Fruit fly (Drosophila melanogaster) whole organism, prepupa: ENCODE measurements around the gene trbl.

Source experiments
- Blimp-1 ChIP-seq: fragments of 200-800 bp; sonication (Bioruptor generic); optimal IDR thresholded peaks from 3 replicates; lab custom pipeline; 2017; ENCODE audit warnings: missing biosample characterization, missing genetic modification characterization, mild to moderate bottlenecking, moderate library complexity, missing genetic modification reagents
- CG10631 ChIP-seq: fragments of 200-800 bp; sonication (Bioruptor generic); optimal IDR thresholded peaks from 2 replicates; lab custom pipeline; 2016; ENCODE audit warnings: missing biosample characterization, missing genetic modification characterization
- CG10669 ChIP-seq: fragments of 200-800 bp; sonication (Bioruptor generic); optimal IDR thresholded peaks from 3 replicates; lab custom pipeline; 2018; ENCODE audit warnings: missing biosample characterization, mild to moderate bottlenecking, missing genetic modification characterization, moderate library complexity
- CG11294 ChIP-seq: fragments of 200-800 bp; sonication (Bioruptor generic); IDR thresholded peaks from 2 replicates; pipeline ENCODE4 v1.3.6; 2022; ENCODE audit warnings: missing biosample characterization, missing genetic modification characterization
- CG11902 ChIP-seq: fragments of 200-800 bp; sonication (Bioruptor generic); optimal IDR thresholded peaks from 3 replicates; lab custom pipeline; 2016; ENCODE audit warnings: missing biosample characterization, missing genetic modification characterization
- CG15336 ChIP-seq: fragments of 200-800 bp; sonication (Bioruptor generic); IDR thresholded peaks from 2 replicates; pipeline ENCODE4 v1.3.6; 2022; ENCODE audit warnings: missing biosample characterization, missing genetic modification characterization
- CG16779 ChIP-seq: fragments of 200-800 bp; sonication (Bioruptor generic); optimal IDR thresholded peaks from 3 replicates; lab custom pipeline; 2017; ENCODE audit warnings: missing biosample characterization, mild to moderate bottlenecking, missing genetic modification characterization
- CG3032 ChIP-seq: fragments of 200-800 bp; optimal IDR thresholded peaks from 2 replicates; lab custom pipeline; 2019; ENCODE audit warnings: missing biosample characterization, mild to moderate bottlenecking, missing genetic modification characterization, moderate library complexity
- CG31627 ChIP-seq: fragments of 200-800 bp; sonication (Bioruptor generic); optimal IDR thresholded peaks from 3 replicates; lab custom pipeline; 2016; ENCODE audit warnings: missing biosample characterization, missing genetic modification characterization
- CG32006 ChIP-seq: fragments of 200-800 bp; sonication (Bioruptor generic); optimal IDR thresholded peaks from 3 replicates; lab custom pipeline; 2017; ENCODE audit warnings: missing biosample characterization, mild to moderate bottlenecking, missing genetic modification characterization
- CG4318 ChIP-seq: fragments of 200-800 bp; sonication (Bioruptor generic); optimal IDR thresholded peaks from 3 replicates; lab custom pipeline; 2017; ENCODE audit warnings: missing biosample characterization, mild to moderate bottlenecking, missing genetic modification characterization
- CG6276 ChIP-seq: fragments of 200-800 bp; sonication (Bioruptor generic); optimal IDR thresholded peaks from 2 replicates; lab custom pipeline; 2017; ENCODE audit warnings: missing biosample characterization, mild to moderate bottlenecking, missing genetic modification characterization
- CG6792 ChIP-seq: fragments of 200-800 bp; sonication (Bioruptor generic); optimal IDR thresholded peaks from 3 replicates; lab custom pipeline; 2016; ENCODE audit warnings: missing biosample characterization, missing genetic modification characterization
- CG6808 ChIP-seq: fragments of 200-800 bp; sonication (Bioruptor generic); optimal IDR thresholded peaks from 3 replicates; lab custom pipeline; 2017; ENCODE audit warnings: missing biosample characterization, missing genetic modification characterization, mild to moderate bottlenecking, moderate library complexity, missing genetic modification reagents
- CG6854 ChIP-seq: fragments of 200-800 bp; sonication (Bioruptor generic); optimal IDR thresholded peaks from 2 replicates; lab custom pipeline; 2017; ENCODE audit warnings: missing biosample characterization, mild to moderate bottlenecking, missing genetic modification characterization
- CG7368 ChIP-seq: fragments of 200-800 bp; sonication (Bioruptor generic); optimal IDR thresholded peaks from 3 replicates; lab custom pipeline; 2016; ENCODE audit warnings: missing biosample characterization, missing genetic modification characterization
- CG8119 ChIP-seq: fragments of 200-800 bp; sonication (Bioruptor generic); IDR thresholded peaks from 3 replicates; pipeline ENCODE4 v1.3.6; 2022; ENCODE audit warnings: missing biosample characterization, missing genetic modification characterization
- CG9139 ChIP-seq: fragments of 200-800 bp; sonication (Bioruptor generic); optimal IDR thresholded peaks from 3 replicates; lab custom pipeline; 2017; ENCODE audit warnings: missing biosample characterization, mild to moderate bottlenecking, missing genetic modification characterization
- Eip75B ChIP-seq: fragments of 200-800 bp; sonication (Bioruptor generic); optimal IDR thresholded peaks from 3 replicates; lab custom pipeline; 2016; ENCODE audit warnings: missing biosample characterization, missing genetic modification characterization
- Eip78C ChIP-seq: fragments of 200-800 bp; sonication (Bioruptor generic); peaks from one replicate; lab custom pipeline; 2016; ENCODE audit warnings: missing biosample characterization, missing genetic modification characterization
- Ets96B ChIP-seq: fragments of 200-800 bp; optimal IDR thresholded peaks from 2 replicates; lab custom pipeline; 2019; ENCODE audit warnings: missing biosample characterization, mild to moderate bottlenecking, missing genetic modification characterization, moderate library complexity
- Gug ChIP-seq: fragments of 200-800 bp; sonication (Bioruptor generic); IDR thresholded peaks from 2 replicates; pipeline ENCODE4 v1.3.6; 2022; ENCODE audit warnings: missing biosample characterization, missing genetic modification characterization
- Hr38 ChIP-seq: sonication (Bioruptor generic); optimal IDR thresholded peaks from 2 replicates; lab custom pipeline; 2016; ENCODE audit warnings: missing biosample characterization, missing genetic modification characterization
- Lpt ChIP-seq: fragments of 200-800 bp; sonication (Bioruptor generic); optimal IDR thresholded peaks from 3 replicates; lab custom pipeline; 2016; ENCODE audit warnings: missing biosample characterization, missing genetic modification characterization
- Met ChIP-seq: fragments of 200-800 bp; sonication (Bioruptor generic); optimal IDR thresholded peaks from 3 replicates; lab custom pipeline; 2016; ENCODE audit warnings: missing biosample characterization, missing genetic modification characterization
- OdsH ChIP-seq: fragments of 200-800 bp; sonication (Bioruptor generic); optimal IDR thresholded peaks from 3 replicates; lab custom pipeline; 2016; ENCODE audit warnings: missing biosample characterization, missing genetic modification characterization
- Sox14 ChIP-seq: fragments of 200-800 bp; sonication (Bioruptor generic); optimal IDR thresholded peaks from 3 replicates; lab custom pipeline; 2016; ENCODE audit warnings: missing biosample characterization, missing genetic modification characterization
- achi ChIP-seq: fragments of 200-800 bp; sonication (Bioruptor generic); optimal IDR thresholded peaks from 3 replicates; lab custom pipeline; 2016; ENCODE audit warnings: missing biosample characterization, missing genetic modification characterization
- cyc ChIP-seq: fragments of 200-800 bp; sonication (Bioruptor generic); optimal IDR thresholded peaks from 3 replicates; lab custom pipeline; 2016; ENCODE audit warnings: missing biosample characterization, missing genetic modification characterization
- dac ChIP-seq: fragments of 200-800 bp; sonication (Bioruptor generic); optimal IDR thresholded peaks from 2 replicates; lab custom pipeline; 2017; ENCODE audit warnings: missing biosample characterization, mild to moderate bottlenecking, missing genetic modification characterization
- eg ChIP-seq: fragments of 200-800 bp; sonication (Bioruptor generic); IDR thresholded peaks from 3 replicates; pipeline ENCODE4 v1.3.6; 2022; ENCODE audit warnings: missing biosample characterization, missing genetic modification characterization
- esn ChIP-seq: fragments of 200-800 bp; sonication (Bioruptor generic); optimal IDR thresholded peaks from 2 replicates; lab custom pipeline; 2016; ENCODE audit warnings: missing biosample characterization, mild to moderate bottlenecking, missing genetic modification characterization, moderate library complexity
- fd59A ChIP-seq: fragments of 200-800 bp; sonication (Bioruptor generic); optimal IDR thresholded peaks from 2 replicates; lab custom pipeline; 2017; ENCODE audit warnings: missing biosample characterization, mild to moderate bottlenecking, missing genetic modification characterization, missing genetic modification reagents
- fd85E ChIP-seq: fragments of 200-800 bp; sonication (Bioruptor generic); optimal IDR thresholded peaks from 3 replicates; lab custom pipeline; 2016; ENCODE audit warnings: missing biosample characterization, missing genetic modification characterization
- fkh ChIP-seq: fragments of 200-800 bp; sonication (Bioruptor generic); optimal IDR thresholded peaks from 3 replicates; lab custom pipeline; 2017; ENCODE audit warnings: missing biosample characterization, mild to moderate bottlenecking, missing genetic modification characterization, moderate library complexity
- lz ChIP-seq: fragments of 200-800 bp; sonication (Bioruptor generic); optimal IDR thresholded peaks from 3 replicates; lab custom pipeline; 2016; ENCODE audit warnings: missing biosample characterization, missing genetic modification characterization
- net ChIP-seq: fragments of 200-800 bp; sonication (Bioruptor generic); optimal IDR thresholded peaks from 3 replicates; lab custom pipeline; 2016; ENCODE audit warnings: missing biosample characterization, missing genetic modification characterization
- pdm3 ChIP-seq: fragments of 200-800 bp; sonication (Bioruptor generic); optimal IDR thresholded peaks from 3 replicates; lab custom pipeline; 2016; ENCODE audit warnings: missing biosample characterization, missing genetic modification characterization
- spab ChIP-seq: fragments of 200-800 bp; sonication (Bioruptor generic); optimal IDR thresholded peaks from 2 replicates; lab custom pipeline; 2017; ENCODE audit warnings: missing biosample characterization, mild to moderate bottlenecking, missing genetic modification characterization, missing genetic modification reagents
- ss ChIP-seq, 2 experiments: fragments of 200-800 bp; sonication (Bioruptor generic); optimal IDR thresholded peaks; 2 replicates in 1 of 2; 3 replicates in 1 of 2; lab custom pipeline; 2017 to 2018; ENCODE audit warnings: mild to moderate bottlenecking in 2 of 2, missing biosample characterization in 2 of 2, missing genetic modification characterization in 2 of 2, moderate library complexity in 1 of 2
- svp ChIP-seq: fragments of 200-800 bp; sonication (Bioruptor generic); peaks from one replicate; lab custom pipeline; 2016; ENCODE audit warnings: missing biosample characterization, missing genetic modification characterization
- topi ChIP-seq: fragments of 200-800 bp; sonication (Bioruptor generic); optimal IDR thresholded peaks from 3 replicates; lab custom pipeline; 2016; ENCODE audit warnings: missing biosample characterization, missing genetic modification characterization

trbl gene

DNA sequence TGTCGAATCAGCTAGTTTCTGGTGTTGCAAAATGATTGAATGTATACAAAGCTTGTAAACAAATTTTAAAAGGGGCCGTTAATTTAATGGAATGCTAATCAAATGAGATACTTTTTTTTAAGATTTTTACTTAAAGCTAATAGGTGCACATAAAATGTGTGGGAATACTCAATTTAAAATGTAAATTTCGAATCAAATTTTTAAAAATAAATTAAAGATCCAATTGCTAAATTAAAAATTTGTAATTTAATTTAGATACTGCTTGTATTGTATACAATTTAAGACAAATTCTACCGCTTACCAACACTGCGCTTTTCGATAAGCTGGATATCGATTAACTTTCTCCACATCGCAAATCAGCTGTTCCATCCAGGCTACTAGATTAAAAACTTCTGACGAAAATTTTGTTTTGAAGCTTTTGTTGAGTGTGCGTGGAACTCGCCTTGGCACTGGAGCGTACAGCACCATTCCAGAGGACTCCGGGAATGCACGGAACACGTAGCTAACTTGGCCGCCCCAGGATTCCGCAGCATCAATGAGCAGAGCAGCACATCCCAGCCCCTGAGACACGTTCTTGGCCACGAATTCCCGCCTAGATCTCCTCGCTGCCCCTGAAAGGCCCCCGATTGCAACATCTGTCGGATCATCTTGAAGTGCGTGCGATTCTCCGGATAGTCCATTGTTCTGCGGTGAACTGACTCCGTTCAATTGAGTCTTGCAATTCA lies 17.2 kb downstream of the trbl start, which contains the start of the genes CG5498 and fbl (continued):
- no peak for TF ChIP-seq CG16779 (tag; lab: Kevin White, UChicago)
- TF ChIP-seq CG6276 = no peak
- TF ChIP-seq cyc (GFP tag; lab: Kevin White, UChicago) = peak; percentile 69
- TF ChIP-seq Sox14 (GFP tag; lab: Kevin White, UChicago) = peak; percentile 79
- peak; percentile 52; the same call in 1 of the 2 replicates for TF ChIP-seq CG15336 (GFP tag; lab: Robert Waterston, UW)
- no peak for TF ChIP-seq spab (GFP tag; lab: Kevin White, UChicago)
- TF ChIP-seq CG10631 (GFP tag; lab: Kevin White, UChicago) = peak; percentile 80
- TF ChIP-seq CG4318 (GFP tag; lab: Kevin White, UChicago) = peak; percentile 32
- TF ChIP-seq Ets96B = peak; percentile 68
- TF ChIP-seq OdsH = peak; percentile 75
- TF ChIP-seq fd59A (GFP tag; lab: Kevin White, UChicago) = peak; percentile 30
- peak; percentile 69 for TF ChIP-seq eg
- no peak for TF ChIP-seq Hr38 (GFP tag; lab: Kevin White, UChicago)

DNA sequence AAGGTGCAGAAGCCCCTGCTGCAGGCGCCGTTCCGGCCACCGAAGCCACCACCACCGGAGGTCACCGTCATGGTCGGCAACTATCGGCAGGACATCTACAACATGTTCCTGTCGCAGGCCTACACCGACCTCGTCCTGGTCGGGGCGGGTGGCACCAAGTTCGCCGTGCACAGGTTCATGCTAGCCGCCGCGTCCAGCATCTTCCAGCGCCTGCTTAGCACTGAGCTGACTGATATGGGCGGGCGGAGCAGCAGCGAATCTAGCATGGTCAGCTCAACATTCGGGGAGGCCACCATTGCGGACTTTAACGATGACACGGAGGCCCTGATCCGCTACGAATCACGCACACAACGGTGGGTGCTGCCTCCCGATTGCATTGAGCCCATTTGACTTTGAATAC lies 21.9 kb downstream of the trbl start:
- TF ChIP-seq Met (GFP tag; lab: Kevin White, UChicago) = no peak
- TF ChIP-seq Eip75B = no peak
- TF ChIP-seq topi (GFP tag; lab: Kevin White, UChicago) = no peak
- no peak for TF ChIP-seq CG16779 (tag; lab: Kevin White, UChicago)
- TF ChIP-seq CG10669 = no peak
- TF ChIP-seq CG6808 (GFP tag; lab: Kevin White, UChicago) = no peak
- no peak for TF ChIP-seq Lpt
- TF ChIP-seq Blimp-1 (GFP tag; lab: Kevin White, UChicago) = no peak
- no peak for TF ChIP-seq CG11902 (GFP tag; lab: Kevin White, UChicago)
- TF ChIP-seq dac (GFP tag; lab: Kevin White, UChicago) = no peak
- no peak for TF ChIP-seq Sox14 (GFP tag; lab: Kevin White, UChicago)
- no peak for TF ChIP-seq CG6854
- no peak for TF ChIP-seq CG6792 (GFP tag; lab: Kevin White, UChicago)
- no peak for TF ChIP-seq lz (GFP tag; lab: Kevin White, UChicago)
- no peak for TF ChIP-seq cyc (GFP tag; lab: Kevin White, UChicago)

DNA sequence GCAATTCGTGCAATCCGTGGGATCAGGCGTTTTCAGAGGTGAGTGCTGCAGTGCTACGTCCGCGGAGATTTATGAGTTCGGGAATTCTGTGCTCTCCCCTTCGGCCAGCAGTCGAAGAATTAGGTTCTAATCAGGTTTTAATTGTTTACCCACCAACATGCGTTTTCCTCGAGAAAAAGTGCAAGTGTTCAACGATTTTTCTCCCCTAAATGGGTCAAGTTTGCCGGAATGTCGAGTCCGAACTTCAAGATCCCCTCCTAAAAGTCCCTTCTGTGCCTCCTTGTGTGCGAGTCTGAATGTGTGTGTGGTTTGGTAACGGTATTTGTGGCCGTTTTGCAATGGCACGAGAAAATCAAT lies 24.9 kb downstream of the trbl start:
- peak; percentile 86 for TF ChIP-seq svp (GFP tag; lab: Kevin White, UChicago)
- TF ChIP-seq Gug (GFP tag; lab: Robert Waterston, UW) = no peak
- TF ChIP-seq Eip78C (GFP tag; lab: Kevin White, UChicago) = peak; percentile 72

DNA sequence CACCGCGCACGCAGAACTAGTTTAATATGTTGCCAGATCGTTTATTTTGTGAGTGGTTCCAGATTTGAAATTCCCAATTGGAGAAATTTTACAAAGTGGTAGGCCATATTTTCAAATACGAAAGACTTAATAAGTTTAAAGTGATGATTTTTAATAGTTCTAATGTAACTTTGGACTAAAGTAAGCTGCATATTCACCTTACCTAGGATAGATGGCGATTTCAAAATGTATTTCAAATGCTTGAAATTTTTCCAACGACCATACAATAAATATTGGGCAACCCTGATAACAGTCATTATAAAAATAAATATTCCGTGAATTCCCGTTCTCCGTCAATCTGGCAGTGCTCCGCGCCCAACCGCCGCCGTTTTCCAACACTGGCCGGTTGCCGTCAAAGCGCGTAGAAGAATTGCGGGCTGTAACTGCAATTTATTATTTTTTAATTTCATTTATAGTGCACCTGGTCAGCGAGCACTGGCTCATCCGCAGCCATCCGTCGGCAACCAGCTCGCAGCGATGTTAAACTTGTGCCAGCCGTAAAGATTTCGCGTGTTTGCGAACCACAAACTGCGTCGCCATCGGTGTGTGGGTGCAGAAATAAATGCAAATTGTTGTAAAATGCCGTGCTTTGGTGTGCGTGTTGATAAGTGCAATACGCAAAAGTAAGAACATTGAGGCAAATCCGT lies 25.4 kb downstream of the trbl start, which contains the start of the genes Ide and RhoBTB:
Gene Ide, minus strand, starts transcription at position 19 of the 686 bp plus-strand sequence.
Gene RhoBTB, plus strand, starts transcription at position 365 of the 686 bp plus-strand sequence.
- TF ChIP-seq CG16779 (tag; lab: Kevin White, UChicago) = no peak
- TF ChIP-seq CG11294 (GFP tag; lab: Robert Waterston, UW) = peak; percentile 52; the same call in 1 of the 2 replicates
- peak; percentile 59 for TF ChIP-seq fd59A (GFP tag; lab: Kevin White, UChicago)
- peak; percentile 42; the same call in 1 of the 3 replicates for TF ChIP-seq CG8119 (GFP tag; lab: Robert Waterston, UW)
- no peak for TF ChIP-seq CG6808 (GFP tag; lab: Kevin White, UChicago)
- TF ChIP-seq CG6792 (GFP tag; lab: Kevin White, UChicago) = peak; percentile 75
- no peak for TF ChIP-seq CG6276
- no peak for TF ChIP-seq fd85E (GFP tag; lab: Kevin White, UChicago)
- TF ChIP-seq CG7368 (GFP tag; lab: Kevin White, UChicago) = peak; percentile 55
- no peak for TF ChIP-seq CG6854
- TF ChIP-seq CG3032 (tag; lab: Kevin White, UChicago) = peak; percentile 83
- TF ChIP-seq ss (GFP tag; optimal IDR thresholded peaks at IDR 0.05; lab: Kevin White, UChicago) = peak in 1 of 2 experiments; percentile 45
- peak; percentile 41 for TF ChIP-seq net (GFP tag; lab: Kevin White, UChicago)
- peak; percentile 84 for TF ChIP-seq CG32006 (GFP tag; lab: Kevin White, UChicago)
- peak; percentile 87 for TF ChIP-seq OdsH
- TF ChIP-seq CG15336 (GFP tag; lab: Robert Waterston, UW) = no peak
- peak; percentile 94 for TF ChIP-seq CG31627 (GFP tag; lab: Kevin White, UChicago)
- TF ChIP-seq CG9139 (GFP tag; lab: Kevin White, UChicago) = no peak
- TF ChIP-seq Eip78C (GFP tag; lab: Kevin White, UChicago) = peak; percentile 83
- TF ChIP-seq achi (GFP tag; lab: Kevin White, UChicago) = peak; percentile 86
- peak; percentile 80 for TF ChIP-seq esn (GFP tag; lab: Kevin White, UChicago)
- no peak for TF ChIP-seq pdm3 (GFP tag; lab: Kevin White, UChicago)
- peak; percentile 96 for TF ChIP-seq CG10669
- TF ChIP-seq Ets96B = peak; percentile 52
- TF ChIP-seq fkh (GFP tag; lab: Kevin White, UChicago) = no peak
- TF ChIP-seq lz (GFP tag; lab: Kevin White, UChicago) = peak; percentile 92
